Worm (Caenorhabditis elegans): Measurements from ENCODE around the gene rpl-32.

DNA sequence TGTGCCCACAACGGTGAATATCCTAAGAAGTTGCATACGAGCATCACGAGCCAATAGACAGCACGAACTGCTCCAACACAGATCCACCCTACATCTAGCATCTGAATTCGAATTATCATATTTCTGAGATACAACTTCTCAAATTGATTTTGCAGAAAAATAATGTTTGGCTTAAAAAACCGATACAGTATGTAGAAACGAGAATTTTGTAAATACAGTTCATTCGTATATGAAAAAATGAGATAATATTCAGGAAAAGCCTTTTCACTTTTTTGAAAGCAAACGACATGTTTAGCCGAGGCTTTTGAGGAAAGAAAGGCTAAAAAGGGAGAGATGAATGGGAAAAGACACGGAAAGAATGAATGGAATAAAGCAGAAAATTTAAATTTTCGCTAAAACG is 15.6 kb downstream of the rpl-32 start, which contains the start of gene F37B12.3:
- TF ChIP-seq T07F8.4 (tag; optimal IDR thresholded peaks at IDR 0.05), result no peak
- no peak for TF ChIP-seq sea-2 (GFP tag; IDR thresholded peaks at IDR 0.05)
- TF ChIP-seq ceh-100 (GFP tag; IDR thresholded peaks at IDR 0.05), result no peak
- no peak for TF ChIP-seq madf-6 (GFP tag; IDR thresholded peaks at IDR 0.05)
- no peak for TF ChIP-seq ccch-3 (GFP tag; optimal IDR thresholded peaks at IDR 0.05)
- TF ChIP-seq lin-26 (GFP tag; IDR thresholded peaks at IDR 0.05), result no peak
